Worm (Caenorhabditis elegans) whole organism, late embryonic: ENCODE data around the gene F08H9.2.

Experiments
- ceh-24 ChIP-seq: sonication (generic microtip); optimal IDR thresholded peaks from 2 replicates; lab custom pipeline; 2016; ENCODE audit warnings: mild to moderate bottlenecking, missing genetic modification characterization, missing compliant biosample characterization
- lin-11 ChIP-seq: fragments of 200-800 bp; sonication (Bioruptor generic); optimal IDR thresholded peaks from 2 replicates; lab custom pipeline; 2018; ENCODE audit warnings: mild to moderate bottlenecking, missing genetic modification characterization, missing compliant biosample characterization
- mec-3 ChIP-seq: sonication (generic microtip); optimal IDR thresholded peaks from 2 replicates; lab custom pipeline; 2016; ENCODE audit warnings: borderline replicate concordance, missing genetic modification characterization, missing compliant biosample characterization
- unc-3 ChIP-seq, 2 experiments: fragments of 200-800 bp in 1 of 2; sonication (Bioruptor generic) in 1 of 2; sonication (generic microtip) in 1 of 2; conservative IDR thresholded peaks in 1 of 2; optimal IDR thresholded peaks in 1 of 2; 2 replicates each; pipeline versions ENCODE4 v1.3.6 to Lab custom; 2016 to 2022; ENCODE audit warnings: missing compliant biosample characterization in 2 of 2, missing genetic modification characterization in 2 of 2, missing genetic modification reagents in 1 of 2

- TF ChIP-seq mec-3 (no peak), unc-3 (GFP tag; conservative IDR thresholded peaks at IDR 0.05; lab: Robert Waterston, UW) (no peak), unc-3 (tag; optimal IDR thresholded peaks at IDR 0.05; lab: Kevin White, UChicago) (no peak), ceh-24 (tag; lab: Kevin White, UChicago) (no peak), lin-11 (no peak)
Observed at ce11 chrV:14433584-14433983, 26.9 kb upstream of the F08H9.2 start.
